Worm (Caenorhabditis elegans): Measurements from ENCODE around the gene ZK892.6.
A peak's percentile ranks its signal among the peaks of the same experiment; 100 is the strongest.

Gene ZK892.6

ce11 chrII:9980077-9980631, at the start of gene ZK892.6:
ZK892.6 (minus strand) TSS chrII:9980127.
- TF ChIP-seq F13C5.2 (tag; optimal IDR thresholded peaks at IDR 0.05) (no peak), pes-1 (GFP tag; IDR thresholded peaks at IDR 0.05) (no peak), ama-1 (optimal IDR thresholded peaks at IDR 0.05) (no peak), ceh-13 (GFP tag; optimal IDR thresholded peaks at IDR 0.05) (no peak), hnd-1 (tag; optimal IDR thresholded peaks at IDR 0.05) (no peak)

- TF ChIP-seq tra-4 (tag; optimal IDR thresholded peaks at IDR 0.05): no peak
- TF ChIP-seq hmbx-1 (tag; optimal IDR thresholded peaks at IDR 0.05): no peak
- TF ChIP-seq ceh-36 (tag; optimal IDR thresholded peaks at IDR 0.05): no peak
Observed at ce11 chrII:10029044-10029443, 49.1 kb upstream of the ZK892.6 start.

ce11 chrII:10028195-10028594, 48.3 kb upstream of the ZK892.6 start, which contains the start of gene F52H3.6:
F52H3.6 (minus strand) TSS chrII:10028422.
- no peak for TF ChIP-seq ceh-13 (GFP tag; optimal IDR thresholded peaks at IDR 0.05)
- no peak for TF ChIP-seq hnd-1 (tag; optimal IDR thresholded peaks at IDR 0.05)
- no peak for TF ChIP-seq aly-1 (tag; optimal IDR thresholded peaks at IDR 0.05)
- no peak for TF ChIP-seq flt-1 (GFP tag; IDR thresholded peaks at IDR 0.05)
- TF ChIP-seq B0310.2 (tag; optimal IDR thresholded peaks at IDR 0.05): no peak
- TF ChIP-seq tbx-11 (GFP tag; IDR thresholded peaks at IDR 0.05): no peak
- no peak for TF ChIP-seq ceh-36 (tag; optimal IDR thresholded peaks at IDR 0.05)
- TF ChIP-seq ets-7 (tag; optimal IDR thresholded peaks at IDR 0.05): no peak
- TF ChIP-seq hmg-4 (GFP tag; optimal IDR thresholded peaks at IDR 0.05): no peak
- no peak for TF ChIP-seq tra-4 (tag; optimal IDR thresholded peaks at IDR 0.05)
- TF ChIP-seq hmbx-1 (tag; optimal IDR thresholded peaks at IDR 0.05): no peak
- no peak for TF ChIP-seq pes-1 (GFP tag; IDR thresholded peaks at IDR 0.05)

- no peak for TF ChIP-seq ets-7 (tag; optimal IDR thresholded peaks at IDR 0.05)
- no peak for TF ChIP-seq flt-1 (GFP tag; IDR thresholded peaks at IDR 0.05)
- no peak for TF ChIP-seq hnd-1 (tag; optimal IDR thresholded peaks at IDR 0.05)
- no peak for TF ChIP-seq sea-1 (GFP tag; conservative IDR thresholded peaks at IDR 0.05)
- TF ChIP-seq tbx-37 (GFP tag; conservative IDR thresholded peaks at IDR 0.05): no peak
- TF ChIP-seq ama-1 (optimal IDR thresholded peaks at IDR 0.05): no peak
- TF ChIP-seq pes-1 (GFP tag; IDR thresholded peaks at IDR 0.05): no peak
- TF ChIP-seq F13C5.2 (tag; optimal IDR thresholded peaks at IDR 0.05): no peak
- TF ChIP-seq tra-4 (tag; optimal IDR thresholded peaks at IDR 0.05): no peak
- no peak for TF ChIP-seq hmg-4 (GFP tag; optimal IDR thresholded peaks at IDR 0.05)
- no peak for TF ChIP-seq B0310.2 (tag; optimal IDR thresholded peaks at IDR 0.05)
- TF ChIP-seq aly-1 (tag; optimal IDR thresholded peaks at IDR 0.05): no peak
- no peak for TF ChIP-seq hmbx-1 (tag; optimal IDR thresholded peaks at IDR 0.05)
- no peak for TF ChIP-seq tbx-11 (GFP tag; IDR thresholded peaks at IDR 0.05)
- TF ChIP-seq ceh-13 (GFP tag; optimal IDR thresholded peaks at IDR 0.05): no peak
- no peak for TF ChIP-seq ceh-36 (tag; optimal IDR thresholded peaks at IDR 0.05)
- no peak for TF ChIP-seq scrt-1 (GFP tag; IDR thresholded peaks at IDR 0.05)
Observed at ce11 chrII:10025059-10025458, 45.1 kb upstream of the ZK892.6 start.

DNA sequence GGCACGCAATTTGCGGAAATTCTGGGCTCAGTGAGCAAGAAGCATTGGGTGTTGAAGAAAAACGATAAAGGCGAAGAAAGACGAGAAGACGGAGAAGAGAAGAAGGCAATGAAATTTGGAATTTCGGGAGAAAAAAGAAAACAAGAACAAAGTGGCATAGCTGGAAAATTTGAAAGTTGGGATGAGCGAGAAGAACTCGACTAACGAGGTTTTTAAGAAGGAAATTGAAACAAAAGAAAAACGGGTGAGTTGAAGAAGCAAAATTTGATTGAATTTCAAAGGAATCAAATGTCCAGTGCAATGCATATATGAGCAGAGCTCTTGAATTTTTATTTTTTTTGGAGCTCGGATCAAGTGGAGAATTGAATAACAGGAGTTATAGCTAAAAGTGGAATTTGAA, 41.8 kb upstream of the ZK892.6 start:
- TF ChIP-seq scrt-1 (GFP tag; IDR thresholded peaks at IDR 0.05) (no peak), ets-7 (tag; optimal IDR thresholded peaks at IDR 0.05) (no peak), tbx-37 (GFP tag; conservative IDR thresholded peaks at IDR 0.05) (no peak), pes-1 (GFP tag; IDR thresholded peaks at IDR 0.05) (no peak), ceh-36 (tag; optimal IDR thresholded peaks at IDR 0.05) (no peak), hmg-4 (GFP tag; optimal IDR thresholded peaks at IDR 0.05) (no peak), B0310.2 (tag; optimal IDR thresholded peaks at IDR 0.05) (no peak), tbx-11 (GFP tag; IDR thresholded peaks at IDR 0.05) (no peak), ama-1 (optimal IDR thresholded peaks at IDR 0.05) (no peak), ceh-13 (GFP tag; optimal IDR thresholded peaks at IDR 0.05) (no peak), hnd-1 (tag; optimal IDR thresholded peaks at IDR 0.05) (no peak), F13C5.2 (tag; optimal IDR thresholded peaks at IDR 0.05) (no peak), aly-1 (tag; optimal IDR thresholded peaks at IDR 0.05) (no peak), flt-1 (GFP tag; IDR thresholded peaks at IDR 0.05) (no peak), tra-4 (tag; optimal IDR thresholded peaks at IDR 0.05) (no peak), hmbx-1 (tag; optimal IDR thresholded peaks at IDR 0.05) (no peak), sea-1 (GFP tag; conservative IDR thresholded peaks at IDR 0.05) (no peak)

DNA sequence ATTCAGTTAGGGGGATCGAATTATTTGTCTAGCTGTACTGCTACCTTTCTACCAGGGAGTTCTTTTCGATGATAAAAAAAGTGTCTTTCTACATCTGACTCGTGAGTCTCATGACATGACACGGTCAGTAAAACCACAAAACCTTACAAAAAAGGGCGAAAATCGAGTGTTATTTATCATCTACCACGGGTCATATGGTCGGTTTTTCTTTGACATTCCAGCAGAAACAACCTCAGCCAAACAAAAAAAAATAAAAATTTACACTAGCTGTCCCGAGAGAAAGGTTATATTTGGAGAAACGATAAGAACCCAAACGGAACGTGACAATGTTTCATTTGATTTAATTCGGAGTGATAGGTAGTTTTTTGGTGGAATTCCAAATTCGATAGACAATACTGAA, 39.7 kb upstream of the ZK892.6 start:
- TF ChIP-seq pes-1 (GFP tag; IDR thresholded peaks at IDR 0.05) (no peak), ets-7 (tag; optimal IDR thresholded peaks at IDR 0.05) (no peak), tbx-11 (GFP tag; IDR thresholded peaks at IDR 0.05) (no peak), tra-4 (tag; optimal IDR thresholded peaks at IDR 0.05) (no peak), ama-1 (optimal IDR thresholded peaks at IDR 0.05) (no peak), flt-1 (GFP tag; IDR thresholded peaks at IDR 0.05) (no peak), sea-1 (GFP tag; conservative IDR thresholded peaks at IDR 0.05) (no peak), hmbx-1 (tag; optimal IDR thresholded peaks at IDR 0.05) (no peak), scrt-1 (GFP tag; IDR thresholded peaks at IDR 0.05) (no peak), aly-1 (tag; optimal IDR thresholded peaks at IDR 0.05) (no peak), hnd-1 (tag; optimal IDR thresholded peaks at IDR 0.05) (no peak), ceh-13 (GFP tag; optimal IDR thresholded peaks at IDR 0.05) (no peak), ceh-36 (tag; optimal IDR thresholded peaks at IDR 0.05) (no peak)

DNA sequence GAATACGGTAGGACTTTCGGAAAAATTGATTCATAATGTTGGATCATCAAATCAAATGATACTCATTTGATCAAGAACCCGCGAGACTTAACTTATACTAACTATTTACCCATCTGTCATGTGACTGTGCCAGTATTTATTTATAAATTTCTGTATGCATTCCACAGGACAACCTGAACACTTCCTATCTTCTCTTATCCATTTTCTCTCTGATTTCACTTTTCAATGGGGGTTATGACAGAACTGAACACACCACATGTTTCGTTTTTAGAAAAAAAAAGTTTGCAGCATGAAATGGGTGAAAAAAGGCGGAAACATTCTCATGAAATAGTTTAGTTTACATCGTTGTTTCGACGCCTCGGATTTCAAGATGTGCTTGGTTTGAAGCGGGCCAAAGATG, 37.6 kb upstream of the ZK892.6 start:
- TF ChIP-seq F13C5.2 (tag; optimal IDR thresholded peaks at IDR 0.05) (no peak), sea-1 (GFP tag; conservative IDR thresholded peaks at IDR 0.05) (no peak), B0310.2 (tag; optimal IDR thresholded peaks at IDR 0.05) (no peak), hmg-4 (GFP tag; optimal IDR thresholded peaks at IDR 0.05) (no peak), flt-1 (GFP tag; IDR thresholded peaks at IDR 0.05) (no peak), hnd-1 (tag; optimal IDR thresholded peaks at IDR 0.05) (no peak), scrt-1 (GFP tag; IDR thresholded peaks at IDR 0.05) (no peak), pes-1 (GFP tag; IDR thresholded peaks at IDR 0.05) (no peak), tra-4 (tag; optimal IDR thresholded peaks at IDR 0.05) (no peak), ama-1 (optimal IDR thresholded peaks at IDR 0.05) (no peak), ceh-13 (GFP tag; optimal IDR thresholded peaks at IDR 0.05) (no peak)

DNA sequence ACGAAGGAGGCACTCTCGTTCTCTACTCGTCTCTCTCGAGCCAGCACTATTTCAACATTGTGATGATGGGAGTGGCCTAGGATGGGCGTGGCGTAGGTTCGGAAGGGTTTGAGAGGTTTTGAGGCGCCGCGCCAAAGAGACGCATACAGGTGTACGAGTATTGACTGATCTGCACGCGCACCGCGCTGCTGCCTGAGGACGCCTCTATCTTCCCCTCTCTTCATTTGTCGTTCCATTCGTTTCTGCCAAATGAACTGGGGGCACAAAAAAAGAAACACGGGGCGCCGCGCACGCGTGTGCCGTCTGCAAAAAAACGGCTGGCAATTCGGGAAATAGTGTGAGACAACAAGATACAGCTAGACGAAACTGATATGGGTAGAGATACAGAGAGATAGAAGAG, 36.1 kb upstream of the ZK892.6 start, which contains the start of gene lec-2:
TSS of gene lec-2 (minus strand) at position 171 of the 400 bp plus-strand sequence.
- TF ChIP-seq tra-4 (tag; optimal IDR thresholded peaks at IDR 0.05): no peak
- no peak for TF ChIP-seq hmbx-1 (tag; optimal IDR thresholded peaks at IDR 0.05)
- no peak for TF ChIP-seq F13C5.2 (tag; optimal IDR thresholded peaks at IDR 0.05)
- TF ChIP-seq aly-1 (tag; optimal IDR thresholded peaks at IDR 0.05): peak; percentile 0
- TF ChIP-seq B0310.2 (tag; optimal IDR thresholded peaks at IDR 0.05): no peak
- no peak for TF ChIP-seq ets-7 (tag; optimal IDR thresholded peaks at IDR 0.05)
